Fruit fly (Drosophila melanogaster) ovary, adult (tissue): ENCODE results near the gene psd.

Source experiments
- CG17801 ChIP-seq: fragments of 200-800 bp; optimal IDR thresholded peaks from 2 replicates; lab custom pipeline; 2019; ENCODE audit warnings: missing biosample characterization, mild to moderate bottlenecking, missing genetic modification characterization, moderate library complexity; ENCODE audit not compliant: partially characterized antibody

The psd gene

dm6 chr2L:5946728-5947127, 18.0 kb downstream of the psd start:
- TF ChIP-seq CG17801 (GFP tag; lab: Kevin White, UChicago) = peak; percentile 50

- TF ChIP-seq CG17801 (GFP tag; lab: Kevin White, UChicago) = no peak
Measured at dm6 chr2L:5945651-5946547, 18.9 kb downstream of the psd start.

- TF ChIP-seq CG17801 (GFP tag; lab: Kevin White, UChicago) = no peak
Measured at dm6 chr2L:5944305-5945282, 20.2 kb downstream of the psd start.

- peak; percentile 80 for TF ChIP-seq CG17801 (GFP tag; lab: Kevin White, UChicago)
Measured at dm6 chr2L:5943229-5944078, 21.3 kb downstream of the psd start, which contains the start of the genes Sfp26Ad and Gpdh1. Gene Sfp26Ad, minus strand, starts transcription at chr2L:5943304. Gene Gpdh1, plus strand, starts transcription at chr2L:5943643.

- no peak for TF ChIP-seq CG17801 (GFP tag; lab: Kevin White, UChicago)
Measured at dm6 chr2L:5927363-5927762, 37.4 kb downstream of the psd start.

- no peak for TF ChIP-seq CG17801 (GFP tag; lab: Kevin White, UChicago)
Measured at dm6 chr2L:5925637-5926036, 39.1 kb downstream of the psd start, which contains the start of gene dsf. Gene dsf, plus strand, starts transcription at chr2L:5925937.

dm6 chr2L:5925164-5925563, 39.6 kb downstream of the psd start:
- TF ChIP-seq CG17801 (GFP tag; lab: Kevin White, UChicago) = no peak

- TF ChIP-seq CG17801 (GFP tag; lab: Kevin White, UChicago) = no peak
Measured at dm6 chr2L:5923603-5924138, 41.1 kb downstream of the psd start, which contains the start of gene CG9016. Gene CG9016, minus strand, starts transcription at chr2L:5923653.
